Worm (Caenorhabditis elegans) whole organism, early embryonic: ENCODE data around the gene srbc-30.

ENCODE experiments used
- F13C5.2 ChIP-seq: sonication (generic microtip); optimal IDR thresholded peaks from 2 replicates; lab custom pipeline; 2017; ENCODE audit warnings: mild to moderate bottlenecking, missing genetic modification characterization, inconsistent platforms, missing compliant biosample characterization
- aly-1 ChIP-seq: sonication (generic microtip); optimal IDR thresholded peaks from 2 replicates; lab custom pipeline; 2016; ENCODE audit warnings: missing genetic modification characterization, missing compliant biosample characterization
- ama-1 ChIP-seq: fragments of 150-350 bp; optimal IDR thresholded peaks from 2 replicates; lab custom pipeline; 2014
- ceh-13 ChIP-seq: fragments of 200-800 bp; sonication (Bioruptor generic); optimal IDR thresholded peaks from 2 replicates; lab custom pipeline; 2018; ENCODE audit warnings: mild to moderate bottlenecking, missing genetic modification characterization, missing compliant biosample characterization
- ets-7 ChIP-seq: sonication (generic microtip); optimal IDR thresholded peaks from 2 replicates; lab custom pipeline; 2016; ENCODE audit warnings: missing genotype, missing genetic modification characterization, missing compliant biosample characterization
- flt-1 ChIP-seq: fragments of 200-800 bp; sonication (Bioruptor generic); IDR thresholded peaks from 2 replicates; pipeline ENCODE4 v1.3.6; 2022; ENCODE audit warnings: missing genetic modification characterization, missing compliant biosample characterization
- hmbx-1 ChIP-seq: sonication (generic microtip); optimal IDR thresholded peaks from 2 replicates; lab custom pipeline; 2016; ENCODE audit warnings: mild to moderate bottlenecking, missing genetic modification characterization, missing compliant biosample characterization
- hmg-4 ChIP-seq: fragments of 200-800 bp; sonication (Bioruptor generic); optimal IDR thresholded peaks from 2 replicates; lab custom pipeline; 2018; ENCODE audit warnings: mild to moderate bottlenecking, missing genetic modification characterization, missing compliant biosample characterization
- pes-1 ChIP-seq: fragments of 200-800 bp; sonication (Bioruptor generic); IDR thresholded peaks from 2 replicates; pipeline ENCODE4 v1.3.6; 2022; ENCODE audit warnings: missing genetic modification reagents, missing genetic modification characterization, missing compliant biosample characterization
- sea-1 ChIP-seq: fragments of 200-800 bp; sonication (Bioruptor generic); conservative IDR thresholded peaks from 2 replicates; pipeline ENCODE4 v1.3.6; 2022; ENCODE audit warnings: missing genetic modification characterization, missing compliant biosample characterization
- tbx-11 ChIP-seq: fragments of 200-800 bp; sonication (Bioruptor generic); IDR thresholded peaks from 2 replicates; pipeline ENCODE4 v1.3.6; 2022; ENCODE audit warnings: missing genetic modification characterization, missing compliant biosample characterization

DNA sequence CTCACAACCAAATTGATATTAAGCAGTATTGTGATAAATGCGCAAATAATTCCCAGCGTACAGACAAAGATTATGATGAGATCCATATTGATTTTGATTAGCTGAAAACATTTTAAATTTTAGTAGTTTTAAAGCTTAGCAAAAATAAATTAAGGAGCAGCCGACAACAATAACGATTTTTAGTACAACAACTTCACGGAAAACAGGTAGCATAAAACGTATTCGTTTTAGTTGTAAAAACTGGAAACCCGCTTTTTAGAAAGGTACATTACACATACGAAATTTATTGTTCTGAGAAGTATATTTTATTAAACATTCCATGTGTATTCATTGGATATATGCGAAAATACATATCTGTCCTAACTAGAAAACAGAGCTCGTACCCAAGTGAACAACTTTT is 10.2 kb upstream of the srbc-30 start, which contains the start of gene srbc-36:
- TF ChIP-seq hmbx-1 (no peak), sea-1 (GFP tag; lab: Robert Waterston, UW) (no peak), ama-1 (lab: Kevin White, UChicago) (no peak), hmg-4 (no peak), pes-1 (GFP tag; lab: Robert Waterston, UW) (no peak), aly-1 (tag; lab: Kevin White, UChicago) (no peak), F13C5.2 (tag; lab: Kevin White, UChicago) (no peak), tbx-11 (GFP tag; lab: Robert Waterston, UW) (no peak), flt-1 (GFP tag; lab: Robert Waterston, UW) (no peak), ceh-13 (GFP tag; lab: Kevin White, UChicago) (no peak), ets-7 (no peak)
